Worm (Caenorhabditis elegans) whole organism, L2 larva: Measurements from ENCODE around the gene igcm-1.

Source experiments
- C34F6.9 ChIP-seq: fragments of 150-350 bp; optimal IDR thresholded peaks from 2 replicates; lab custom pipeline; 2014; ENCODE audit warnings: missing biosample characterization, missing genetic modification characterization
- F13H6.1 ChIP-seq: sonication (generic microtip); optimal IDR thresholded peaks from 2 replicates; lab custom pipeline; 2016; ENCODE audit warnings: missing genetic modification characterization, missing compliant biosample characterization
- R02D3.7 ChIP-seq: fragments of 150-350 bp; optimal IDR thresholded peaks from 2 replicates; lab custom pipeline; 2014; ENCODE audit warnings: missing biosample characterization, missing genetic modification characterization
- Y55F3AM.14 ChIP-seq: fragments of 200-800 bp; sonication (Bioruptor generic); optimal IDR thresholded peaks from 2 replicates; lab custom pipeline; 2018; ENCODE audit warnings: mild to moderate bottlenecking, missing genetic modification characterization, missing compliant biosample characterization
- ZK546.5 ChIP-seq: sonication (generic microtip); optimal IDR thresholded peaks from 2 replicates; lab custom pipeline; 2017; ENCODE audit warnings: missing biosample characterization, missing genetic modification characterization
- alr-1 ChIP-seq: fragments of 150-350 bp; optimal IDR thresholded peaks from 2 replicates; lab custom pipeline; 2014; ENCODE audit warnings: missing biosample characterization, missing genetic modification characterization
- aly-2 ChIP-seq: fragments of 150-350 bp; optimal IDR thresholded peaks from 2 replicates; lab custom pipeline; 2014; ENCODE audit warnings: missing biosample characterization, missing genetic modification characterization
- ama-1 ChIP-seq: fragments of 150-350 bp; optimal IDR thresholded peaks from 2 replicates; lab custom pipeline; 2018; ENCODE audit warnings: inconsistent platforms
- blmp-1 ChIP-seq: sonication (generic microtip); optimal IDR thresholded peaks from 2 replicates; lab custom pipeline; 2017; ENCODE audit warnings: missing genetic modification characterization, mild to moderate bottlenecking, missing compliant biosample characterization, antibody characterized with exemption, moderate library complexity; ENCODE audit not compliant: insufficient read depth
- ceh-16 ChIP-seq: fragments of 150-350 bp; optimal IDR thresholded peaks from 2 replicates; lab custom pipeline; 2014; ENCODE audit warnings: missing biosample characterization, missing genetic modification characterization
- ceh-82 ChIP-seq: fragments of 150-350 bp; optimal IDR thresholded peaks from 2 replicates; lab custom pipeline; 2014; ENCODE audit warnings: missing biosample characterization, missing genetic modification characterization
- crh-2 ChIP-seq: sonication (generic microtip); optimal IDR thresholded peaks from 2 replicates; lab custom pipeline; 2017; ENCODE audit warnings: missing biosample characterization, missing genetic modification characterization
- dmd-4 ChIP-seq: sonication (generic microtip); optimal IDR thresholded peaks from 2 replicates; lab custom pipeline; 2017; ENCODE audit warnings: missing biosample characterization, missing genetic modification characterization
- egl-27 ChIP-seq: sonication (generic microtip); optimal IDR thresholded peaks from 3 replicates; lab custom pipeline; 2017; ENCODE audit warnings: missing biosample characterization, missing genetic modification reagents, missing genetic modification characterization
- elt-1 ChIP-seq: fragments of 150-350 bp; optimal IDR thresholded peaks from 2 replicates; lab custom pipeline; 2014; ENCODE audit warnings: missing biosample characterization, missing genetic modification characterization
- elt-3 ChIP-seq: sonication (generic microtip); optimal IDR thresholded peaks from 2 replicates; lab custom pipeline; 2017; ENCODE audit warnings: missing biosample characterization, missing genetic modification characterization
- fos-1 ChIP-seq: fragments of 150-350 bp; optimal IDR thresholded peaks from 2 replicates; lab custom pipeline; 2014; ENCODE audit warnings: missing biosample characterization, missing genetic modification characterization
- gmeb-1 ChIP-seq: fragments of 150-350 bp; optimal IDR thresholded peaks from 2 replicates; lab custom pipeline; 2014; ENCODE audit warnings: missing biosample characterization, missing genetic modification characterization
- lin-11 ChIP-seq: fragments of 150-350 bp; sonication (generic microtip); optimal IDR thresholded peaks from 2 replicates; lab custom pipeline; 2014; ENCODE audit warnings: missing biosample characterization, missing genetic modification characterization, inconsistent platforms, mixed read lengths
- lin-13 ChIP-seq: fragments of 150-350 bp; optimal IDR thresholded peaks from 2 replicates; lab custom pipeline; 2014; ENCODE audit warnings: missing biosample characterization, missing genetic modification reagents, missing genetic modification characterization
- lin-39 ChIP-seq: fragments of 150-350 bp; optimal IDR thresholded peaks from 2 replicates; lab custom pipeline; 2014; ENCODE audit warnings: missing biosample characterization, missing genetic modification reagents, missing genetic modification characterization
- lsy-2 ChIP-seq, 2 experiments: fragments of 150-350 bp in 1 of 2; sonication (generic microtip) in 1 of 2; optimal IDR thresholded peaks; 2 replicates each; lab custom pipeline; 2014 to 2017; ENCODE audit warnings: missing biosample characterization in 2 of 2, missing genetic modification characterization in 2 of 2
- mab-5 ChIP-seq: fragments of 150-350 bp; optimal IDR thresholded peaks from 2 replicates; lab custom pipeline; 2014; ENCODE audit warnings: missing biosample characterization, missing genetic modification characterization
- mbf-1 ChIP-seq: sonication (generic microtip); optimal IDR thresholded peaks from 2 replicates; lab custom pipeline; 2017; ENCODE audit warnings: missing biosample characterization, missing genetic modification characterization
- mdl-1 ChIP-seq, 2 experiments: fragments of 150-350 bp in 1 of 2; sonication (generic microtip) in 1 of 2; optimal IDR thresholded peaks; 2 replicates each; lab custom pipeline; 2017; ENCODE audit warnings: missing biosample characterization in 2 of 2, missing genetic modification characterization in 2 of 2
- nhr-10 ChIP-seq: sonication (generic microtip); optimal IDR thresholded peaks from 2 replicates; lab custom pipeline; 2017; ENCODE audit warnings: missing biosample characterization, missing genetic modification characterization
- nhr-11 ChIP-seq: fragments of 150-350 bp; optimal IDR thresholded peaks from 2 replicates; lab custom pipeline; 2014; ENCODE audit warnings: missing biosample characterization, missing genetic modification characterization
- nhr-12 ChIP-seq: fragments of 150-350 bp; optimal IDR thresholded peaks from 2 replicates; lab custom pipeline; 2014; ENCODE audit warnings: missing biosample characterization, missing genetic modification characterization
- nhr-129 ChIP-seq: fragments of 150-350 bp; optimal IDR thresholded peaks from 2 replicates; lab custom pipeline; 2014; ENCODE audit warnings: missing biosample characterization, missing genetic modification characterization
- nhr-21 ChIP-seq: fragments of 150-350 bp; optimal IDR thresholded peaks from 2 replicates; lab custom pipeline; 2014; ENCODE audit warnings: missing biosample characterization, missing genetic modification characterization
- nhr-23 ChIP-seq: fragments of 150-350 bp; optimal IDR thresholded peaks from 2 replicates; lab custom pipeline; 2014; ENCODE audit warnings: missing biosample characterization, missing genetic modification reagents, missing genetic modification characterization
- nhr-237 ChIP-seq: fragments of 150-350 bp; optimal IDR thresholded peaks from 2 replicates; lab custom pipeline; 2014; ENCODE audit warnings: missing biosample characterization, missing genetic modification characterization
- nhr-25 ChIP-seq: fragments of 150-350 bp; sonication (generic microtip); optimal IDR thresholded peaks from 3 replicates; lab custom pipeline; 2014; ENCODE audit warnings: missing biosample characterization, missing genetic modification characterization
- nhr-6 ChIP-seq: fragments of 150-350 bp; optimal IDR thresholded peaks from 2 replicates; lab custom pipeline; 2014; ENCODE audit warnings: missing biosample characterization, missing genetic modification characterization
- nhr-77 ChIP-seq: fragments of 150-350 bp; optimal IDR thresholded peaks from 2 replicates; lab custom pipeline; 2014; ENCODE audit warnings: missing biosample characterization, missing genetic modification characterization
- peb-1 ChIP-seq: fragments of 150-350 bp; optimal IDR thresholded peaks from 2 replicates; lab custom pipeline; 2014; ENCODE audit warnings: missing biosample characterization, missing genetic modification characterization
- sem-4 ChIP-seq: fragments of 150-350 bp; optimal IDR thresholded peaks from 2 replicates; lab custom pipeline; 2014; ENCODE audit warnings: missing biosample characterization, missing genetic modification reagents, missing genetic modification characterization
- skn-1 ChIP-seq: sonication (generic microtip); optimal IDR thresholded peaks from 2 replicates; lab custom pipeline; 2017; ENCODE audit warnings: missing biosample characterization, missing genetic modification characterization
- sma-3 ChIP-seq: sonication (generic microtip); optimal IDR thresholded peaks from 2 replicates; lab custom pipeline; 2016; ENCODE audit warnings: missing genetic modification reagents, missing genetic modification characterization, missing compliant biosample characterization
- sma-9 ChIP-seq, 2 experiments: fragments of 150-350 bp in 1 of 2; sonication (generic microtip) in 1 of 2; optimal IDR thresholded peaks; 2 replicates each; lab custom pipeline; 2014 to 2016; ENCODE audit warnings: missing genetic modification characterization in 2 of 2, mild to moderate bottlenecking in 1 of 2, missing biosample characterization in 1 of 2, missing compliant biosample characterization in 1 of 2, missing genetic modification reagents in 1 of 2, moderate library complexity in 1 of 2
- snpc-4 ChIP-seq: fragments of 150-350 bp; optimal IDR thresholded peaks from 2 replicates; lab custom pipeline; 2014; ENCODE audit warnings: missing biosample characterization, missing genetic modification characterization
- unc-39 ChIP-seq: fragments of 150-350 bp; optimal IDR thresholded peaks from 2 replicates; lab custom pipeline; 2014; ENCODE audit warnings: missing biosample characterization, missing genetic modification characterization
- unc-55 ChIP-seq: fragments of 150-350 bp; sonication (generic microtip); optimal IDR thresholded peaks from 3 replicates; lab custom pipeline; 2014; ENCODE audit warnings: missing biosample characterization, missing genetic modification reagents, missing genetic modification characterization
- unc-62 ChIP-seq: fragments of 150-350 bp; optimal IDR thresholded peaks from 2 replicates; lab custom pipeline; 2014; ENCODE audit warnings: missing biosample characterization, missing genetic modification reagents, missing genetic modification characterization
- zag-1 ChIP-seq: fragments of 150-350 bp; optimal IDR thresholded peaks from 2 replicates; lab custom pipeline; 2014; ENCODE audit warnings: missing biosample characterization, missing genetic modification characterization
- ztf-1 ChIP-seq: fragments of 200-800 bp; sonication (Bioruptor generic); conservative IDR thresholded peaks from 2 replicates; pipeline ENCODE4 v1.3.6; 2022; ENCODE audit warnings: missing genetic modification characterization, missing compliant biosample characterization
- ztf-11 ChIP-seq: sonication (generic microtip); optimal IDR thresholded peaks from 2 replicates; lab custom pipeline; 2017; ENCODE audit warnings: missing biosample characterization, missing genetic modification characterization
- ztf-4 ChIP-seq: fragments of 150-350 bp; optimal IDR thresholded peaks from 2 replicates; lab custom pipeline; 2014; ENCODE audit warnings: missing biosample characterization, missing genetic modification characterization

igcm-1 gene

DNA sequence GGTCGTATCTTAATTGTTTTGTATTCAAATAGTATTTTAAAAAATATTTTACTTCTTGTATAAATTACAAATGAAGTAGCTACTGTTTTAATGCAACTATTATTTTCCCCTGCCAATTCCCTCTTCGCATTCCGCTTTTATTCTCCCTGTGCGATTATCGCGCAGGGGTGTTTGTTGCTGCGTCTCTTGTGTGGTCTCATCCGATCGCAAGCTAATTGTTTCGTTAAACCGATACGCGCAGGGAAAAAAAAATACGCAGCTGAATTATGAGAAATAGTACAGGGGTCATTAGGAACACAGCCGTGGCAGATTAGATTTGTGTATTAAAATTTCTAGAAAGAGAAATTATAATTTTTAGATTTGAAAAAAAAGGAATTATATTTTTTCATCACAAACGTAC lies 44.8 kb downstream of the igcm-1 start:
- TF ChIP-seq ztf-11 (tag; lab: Kevin White, UChicago) (peak; percentile 67), fos-1 (peak; percentile 100), C34F6.9 (peak; percentile 99), elt-3 (tag; lab: Kevin White, UChicago) (no peak), lin-39 (tag; lab: Kevin White, UChicago) (peak; percentile 89), nhr-129 (tag; lab: Kevin White, UChicago) (peak; percentile 99), zag-1 (tag; lab: Kevin White, UChicago) (peak; percentile 97), lin-13 (peak; percentile 98), lsy-2 (tag; optimal IDR thresholded peaks at IDR 0.05; lab: Kevin White, UChicago) (peak; percentile 95 to 96), aly-2 (tag; lab: Kevin White, UChicago) (no peak), sma-9 (GFP tag; optimal IDR thresholded peaks at IDR 0.05; lab: Kevin White, UChicago) (peak; percentile 97), sma-9 (tag; optimal IDR thresholded peaks at IDR 0.05; lab: Kevin White, UChicago) (no peak), nhr-10 (peak; percentile 98), mab-5 (tag; lab: Kevin White, UChicago) (peak; percentile 98), egl-27 (tag; lab: Kevin White, UChicago) (peak; percentile 99), gmeb-1 (tag; lab: Kevin White, UChicago) (peak; percentile 95), ztf-1 (GFP tag; lab: Robert Waterston, UW) (no peak), nhr-12 (tag; lab: Kevin White, UChicago) (peak; percentile 63), nhr-25 (peak; percentile 98), peb-1 (tag; lab: Kevin White, UChicago) (no peak), snpc-4 (tag; lab: Kevin White, UChicago) (peak; percentile 89), ceh-82 (peak; percentile 98), lin-11 (tag; lab: Kevin White, UChicago) (peak; percentile 99), elt-1 (tag; lab: Kevin White, UChicago) (no peak), ceh-16 (tag; lab: Kevin White, UChicago) (peak; percentile 99), R02D3.7 (peak; percentile 69), nhr-21 (tag; lab: Kevin White, UChicago) (peak; percentile 99), F13H6.1 (tag; lab: Kevin White, UChicago) (peak; percentile 97), blmp-1 (tag; lab: Kevin White, UChicago) (peak; percentile 83), unc-55 (peak; percentile 100), ztf-4 (tag; lab: Kevin White, UChicago) (peak; percentile 96), mbf-1 (tag; lab: Kevin White, UChicago) (peak; percentile 74), nhr-23 (tag; lab: Kevin White, UChicago) (no peak), nhr-237 (tag; lab: Kevin White, UChicago) (peak; percentile 95), ZK546.5 (peak; percentile 67), nhr-77 (peak; percentile 96), mdl-1 (tag; optimal IDR thresholded peaks at IDR 0.05; lab: Kevin White, UChicago) (peak; percentile 84 to 93), sem-4 (peak; percentile 96), ama-1 (lab: Kevin White, UChicago) (no peak), dmd-4 (tag; lab: Kevin White, UChicago) (peak; percentile 77), nhr-11 (tag; lab: Kevin White, UChicago) (peak; percentile 84), alr-1 (tag; lab: Kevin White, UChicago) (peak; percentile 82), unc-62 (GFP tag; lab: Kevin White, UChicago) (peak; percentile 93), Y55F3AM.14 (peak; percentile 96), skn-1 (tag; lab: Kevin White, UChicago) (peak; percentile 93), crh-2 (tag; lab: Kevin White, UChicago) (peak; percentile 100), sma-3 (peak; percentile 99), nhr-6 (tag; lab: Kevin White, UChicago) (peak; percentile 98), unc-39 (tag; lab: Kevin White, UChicago) (peak; percentile 46)
